Worm (Caenorhabditis elegans) whole organism, early embryonic: ENCODE data around the gene odr-1.

Source experiments
- B0310.2 ChIP-seq: sonication (generic microtip); optimal IDR thresholded peaks from 2 replicates; lab custom pipeline; 2016; ENCODE audit warnings: mild to moderate bottlenecking, missing genetic modification characterization, missing compliant biosample characterization
- F13C5.2 ChIP-seq: sonication (generic microtip); optimal IDR thresholded peaks from 2 replicates; lab custom pipeline; 2017; ENCODE audit warnings: mild to moderate bottlenecking, missing genetic modification characterization, inconsistent platforms, missing compliant biosample characterization
- aly-1 ChIP-seq: sonication (generic microtip); optimal IDR thresholded peaks from 2 replicates; lab custom pipeline; 2016; ENCODE audit warnings: missing genetic modification characterization, missing compliant biosample characterization
- ama-1 ChIP-seq: fragments of 150-350 bp; optimal IDR thresholded peaks from 2 replicates; lab custom pipeline; 2014
- ceh-13 ChIP-seq: fragments of 200-800 bp; sonication (Bioruptor generic); optimal IDR thresholded peaks from 2 replicates; lab custom pipeline; 2018; ENCODE audit warnings: mild to moderate bottlenecking, missing genetic modification characterization, missing compliant biosample characterization
- ceh-36 ChIP-seq: sonication (generic microtip); optimal IDR thresholded peaks from 2 replicates; lab custom pipeline; 2016; ENCODE audit warnings: missing genetic modification characterization, inconsistent platforms, missing compliant biosample characterization
- ets-7 ChIP-seq: sonication (generic microtip); optimal IDR thresholded peaks from 2 replicates; lab custom pipeline; 2016; ENCODE audit warnings: missing genotype, missing genetic modification characterization, missing compliant biosample characterization
- flt-1 ChIP-seq: fragments of 200-800 bp; sonication (Bioruptor generic); IDR thresholded peaks from 2 replicates; pipeline ENCODE4 v1.3.6; 2022; ENCODE audit warnings: missing genetic modification characterization, missing compliant biosample characterization
- hmbx-1 ChIP-seq: sonication (generic microtip); optimal IDR thresholded peaks from 2 replicates; lab custom pipeline; 2016; ENCODE audit warnings: mild to moderate bottlenecking, missing genetic modification characterization, missing compliant biosample characterization
- hmg-4 ChIP-seq: fragments of 200-800 bp; sonication (Bioruptor generic); optimal IDR thresholded peaks from 2 replicates; lab custom pipeline; 2018; ENCODE audit warnings: mild to moderate bottlenecking, missing genetic modification characterization, missing compliant biosample characterization
- hnd-1 ChIP-seq: sonication (generic microtip); optimal IDR thresholded peaks from 2 replicates; lab custom pipeline; 2016; ENCODE audit warnings: missing genetic modification characterization, missing compliant biosample characterization
- pes-1 ChIP-seq: fragments of 200-800 bp; sonication (Bioruptor generic); IDR thresholded peaks from 2 replicates; pipeline ENCODE4 v1.3.6; 2022; ENCODE audit warnings: missing genetic modification reagents, missing genetic modification characterization, missing compliant biosample characterization
- scrt-1 ChIP-seq: fragments of 200-800 bp; sonication (Bioruptor generic); IDR thresholded peaks from 2 replicates; pipeline ENCODE4 v1.3.6; 2022; ENCODE audit warnings: missing genetic modification characterization, missing compliant biosample characterization
- sea-1 ChIP-seq: fragments of 200-800 bp; sonication (Bioruptor generic); conservative IDR thresholded peaks from 2 replicates; pipeline ENCODE4 v1.3.6; 2022; ENCODE audit warnings: missing genetic modification characterization, missing compliant biosample characterization
- tbx-11 ChIP-seq: fragments of 200-800 bp; sonication (Bioruptor generic); IDR thresholded peaks from 2 replicates; pipeline ENCODE4 v1.3.6; 2022; ENCODE audit warnings: missing genetic modification characterization, missing compliant biosample characterization
- tbx-37 ChIP-seq: fragments of 200-800 bp; sonication (Bioruptor generic); conservative IDR thresholded peaks from 2 replicates; pipeline ENCODE4 v1.3.6; 2022; ENCODE audit warnings: missing genetic modification reagents, missing genetic modification characterization, missing compliant biosample characterization
- tra-4 ChIP-seq: sonication (generic microtip); optimal IDR thresholded peaks from 2 replicates; lab custom pipeline; 2017; ENCODE audit warnings: missing genetic modification characterization, missing compliant biosample characterization

The odr-1 gene

DNA sequence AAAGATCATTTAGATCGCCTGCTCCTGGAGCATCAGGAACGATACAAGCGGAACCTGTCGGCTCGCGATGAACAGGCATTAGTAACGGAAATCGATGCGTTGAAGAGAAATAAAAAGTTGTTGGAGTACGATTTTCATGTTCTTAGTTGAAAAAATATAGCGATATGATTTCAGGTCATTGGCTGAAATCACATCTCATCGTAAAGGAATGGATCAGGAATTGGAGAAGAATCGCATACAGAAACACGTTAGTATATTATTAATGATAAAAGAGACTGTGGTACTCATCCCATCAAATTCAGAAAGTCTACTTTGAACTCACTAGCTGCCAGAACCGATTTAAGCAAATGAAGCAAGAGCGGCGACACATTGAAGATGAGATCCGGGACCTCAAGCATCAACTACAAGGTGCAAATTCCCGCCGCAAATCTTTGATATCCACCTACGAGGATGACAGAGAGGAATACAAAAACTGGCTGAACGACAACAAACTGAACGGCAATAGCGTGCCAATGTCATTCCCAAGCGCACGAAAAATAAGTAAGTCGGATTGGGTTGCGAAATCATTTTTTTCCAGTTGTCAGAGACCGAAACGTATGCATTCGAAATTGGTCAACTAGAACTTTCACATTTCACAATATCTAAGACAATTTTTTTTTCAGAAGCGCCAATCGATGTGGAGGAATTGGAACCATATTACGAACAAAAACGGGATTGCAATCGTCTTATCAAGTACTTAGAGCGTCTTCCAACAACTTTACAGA lies 20.6 kb downstream of the odr-1 start:
- TF ChIP-seq B0310.2 (tag; lab: Kevin White, UChicago), result no peak
- no peak for TF ChIP-seq hnd-1 (tag; lab: Kevin White, UChicago)
- TF ChIP-seq hmg-4 (GFP tag; lab: Kevin White, UChicago), result no peak
- no peak for TF ChIP-seq pes-1 (GFP tag; lab: Robert Waterston, UW)
- TF ChIP-seq F13C5.2 (tag; lab: Kevin White, UChicago), result no peak
- no peak for TF ChIP-seq ets-7 (tag; lab: Kevin White, UChicago)
- no peak for TF ChIP-seq ceh-36
- TF ChIP-seq tbx-37 (GFP tag; lab: Robert Waterston, UW), result no peak
- no peak for TF ChIP-seq sea-1 (GFP tag; lab: Robert Waterston, UW)

- TF ChIP-seq ama-1 (lab: Kevin White, UChicago) (no peak), tra-4 (tag; lab: Kevin White, UChicago) (no peak), ceh-13 (GFP tag; lab: Kevin White, UChicago) (no peak), flt-1 (no peak), pes-1 (GFP tag; lab: Robert Waterston, UW) (no peak), scrt-1 (no peak), F13C5.2 (tag; lab: Kevin White, UChicago) (no peak), tbx-11 (GFP tag; lab: Robert Waterston, UW) (no peak), tbx-37 (GFP tag; lab: Robert Waterston, UW) (no peak), aly-1 (no peak), ets-7 (tag; lab: Kevin White, UChicago) (no peak), B0310.2 (tag; lab: Kevin White, UChicago) (no peak), hmg-4 (GFP tag; lab: Kevin White, UChicago) (no peak), hmbx-1 (tag; lab: Kevin White, UChicago) (no peak), sea-1 (GFP tag; lab: Robert Waterston, UW) (no peak)
Observed at ce11 chrX:13528630-13529138, 22.1 kb downstream of the odr-1 start, which contains the start of gene F18H3.4. Gene F18H3.4 (plus strand): TSS chrX:13529088.

ce11 chrX:13527347-13528092 lies 23.3 kb downstream of the odr-1 start, which contains the start of gene pab-2:
Gene pab-2 (minus strand): TSS chrX:13527415.
- 0 out of 2 replicates have a peak, but pooled peaks have one; percentile 43 for TF ChIP-seq scrt-1
- TF ChIP-seq pes-1 (GFP tag; lab: Robert Waterston, UW), result peak; percentile 48; the same call in 1 of the 2 replicates
- peak; percentile 72 for TF ChIP-seq aly-1
- TF ChIP-seq hnd-1 (tag; lab: Kevin White, UChicago), result no peak
- TF ChIP-seq flt-1, result peak; percentile 24; the same call in 1 of the 2 replicates
- peak; percentile 44 for TF ChIP-seq ets-7 (tag; lab: Kevin White, UChicago)
- no peak for TF ChIP-seq tbx-11 (GFP tag; lab: Robert Waterston, UW)
- peak; percentile 69 for TF ChIP-seq F13C5.2 (tag; lab: Kevin White, UChicago)
- peak; percentile 87 for TF ChIP-seq hmg-4 (GFP tag; lab: Kevin White, UChicago)

DNA sequence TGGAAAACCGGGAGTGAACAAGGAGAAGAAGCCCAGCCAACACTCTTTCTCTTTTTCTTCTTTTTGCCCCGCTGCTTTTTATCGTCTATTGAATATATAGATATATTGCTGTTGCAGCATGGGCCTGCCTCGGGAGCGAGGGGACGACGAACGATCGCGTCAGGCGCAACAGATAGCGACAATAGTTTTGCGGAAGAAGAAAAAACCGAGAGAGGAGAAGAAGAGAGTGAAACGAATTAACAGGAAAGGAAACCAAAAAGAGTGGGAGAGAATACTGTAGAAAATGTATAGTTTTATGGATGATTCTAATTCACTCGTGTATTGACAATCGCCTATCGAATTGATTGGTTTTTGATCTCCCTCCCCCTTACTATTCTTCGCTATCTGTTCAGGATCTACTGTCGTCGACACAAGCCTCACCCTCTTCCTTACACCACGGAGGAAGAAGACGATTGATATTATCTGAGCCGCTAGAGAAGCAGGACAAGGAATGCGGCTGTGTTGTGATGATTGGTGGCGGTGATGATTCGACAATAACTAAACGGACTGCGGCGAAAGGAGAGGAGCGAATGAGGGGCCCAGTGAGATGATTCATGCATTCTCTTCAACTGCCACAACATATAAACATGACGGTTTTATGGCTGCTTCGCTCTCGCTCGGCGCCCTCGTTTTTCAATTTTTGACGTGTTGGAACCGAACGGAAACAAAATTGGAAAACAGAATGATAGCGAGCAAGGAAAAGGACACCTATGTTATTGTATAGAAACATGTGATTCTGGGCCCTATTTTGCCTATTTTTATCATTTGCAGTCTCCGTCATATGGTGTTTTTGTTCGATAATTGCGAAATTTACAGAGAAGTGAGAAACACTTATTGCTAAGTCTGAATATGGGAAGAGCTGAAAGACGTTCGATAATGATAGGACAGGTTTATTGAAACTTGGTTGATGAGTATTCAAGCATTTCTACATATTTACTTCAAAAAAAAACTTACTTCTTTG lies 24.3 kb downstream of the odr-1 start:
- TF ChIP-seq tbx-37 (GFP tag; lab: Robert Waterston, UW) (no peak), sea-1 (GFP tag; lab: Robert Waterston, UW) (no peak), ets-7 (tag; lab: Kevin White, UChicago) (no peak), hmg-4 (GFP tag; lab: Kevin White, UChicago) (no peak), ama-1 (lab: Kevin White, UChicago) (no peak), ceh-36 (no peak), hmbx-1 (tag; lab: Kevin White, UChicago) (no peak), tra-4 (tag; lab: Kevin White, UChicago) (no peak), hnd-1 (tag; lab: Kevin White, UChicago) (no peak), pes-1 (GFP tag; lab: Robert Waterston, UW) (no peak), ceh-13 (GFP tag; lab: Kevin White, UChicago) (no peak), tbx-11 (GFP tag; lab: Robert Waterston, UW) (no peak), F13C5.2 (tag; lab: Kevin White, UChicago) (no peak)

DNA sequence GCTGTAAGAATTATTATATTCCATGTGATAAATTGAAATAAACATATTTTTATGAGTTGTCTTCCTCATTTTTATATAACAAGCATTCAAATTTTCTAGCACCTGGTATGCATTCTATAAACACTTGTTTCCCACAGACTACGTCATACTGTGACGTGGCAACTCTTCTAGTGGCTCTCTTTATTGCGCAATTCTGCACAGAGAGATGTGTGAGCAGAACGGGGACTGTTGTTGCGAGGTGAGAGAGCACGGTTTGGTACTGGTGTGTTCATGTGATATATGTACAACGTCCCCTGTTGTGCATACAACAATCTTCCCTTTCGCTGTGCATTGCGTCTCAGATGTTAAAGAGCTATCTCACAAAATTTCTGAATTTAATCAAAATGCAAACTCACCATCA lies 25.7 kb downstream of the odr-1 start:
- TF ChIP-seq ama-1 (lab: Kevin White, UChicago) (no peak), tra-4 (tag; lab: Kevin White, UChicago) (no peak), hnd-1 (tag; lab: Kevin White, UChicago) (no peak), tbx-11 (GFP tag; lab: Robert Waterston, UW) (no peak), ceh-36 (no peak), hmbx-1 (tag; lab: Kevin White, UChicago) (no peak), aly-1 (no peak), ets-7 (tag; lab: Kevin White, UChicago) (no peak), F13C5.2 (tag; lab: Kevin White, UChicago) (no peak)
